Worm (Caenorhabditis elegans) whole organism, L2 larva: ENCODE results near the gene pmp-3.
A peak's percentile ranks its signal among the peaks of the same experiment; 100 is the strongest.

ENCODE experiments used
- C34F6.9 ChIP-seq: fragments of 150-350 bp; optimal IDR thresholded peaks from 2 replicates; lab custom pipeline; 2014; ENCODE audit warnings: missing biosample characterization, missing genetic modification characterization
- F13H6.1 ChIP-seq: sonication (generic microtip); optimal IDR thresholded peaks from 2 replicates; lab custom pipeline; 2016; ENCODE audit warnings: missing genetic modification characterization, missing compliant biosample characterization
- R02D3.7 ChIP-seq: fragments of 150-350 bp; optimal IDR thresholded peaks from 2 replicates; lab custom pipeline; 2014; ENCODE audit warnings: missing biosample characterization, missing genetic modification characterization
- ama-1 ChIP-seq: fragments of 150-350 bp; optimal IDR thresholded peaks from 2 replicates; lab custom pipeline; 2018; ENCODE audit warnings: inconsistent platforms
- ceh-16 ChIP-seq: fragments of 150-350 bp; optimal IDR thresholded peaks from 2 replicates; lab custom pipeline; 2014; ENCODE audit warnings: missing biosample characterization, missing genetic modification characterization
- ceh-82 ChIP-seq: fragments of 150-350 bp; optimal IDR thresholded peaks from 2 replicates; lab custom pipeline; 2014; ENCODE audit warnings: missing biosample characterization, missing genetic modification characterization
- crh-2 ChIP-seq: sonication (generic microtip); optimal IDR thresholded peaks from 2 replicates; lab custom pipeline; 2017; ENCODE audit warnings: missing biosample characterization, missing genetic modification characterization
- dmd-4 ChIP-seq: sonication (generic microtip); optimal IDR thresholded peaks from 2 replicates; lab custom pipeline; 2017; ENCODE audit warnings: missing biosample characterization, missing genetic modification characterization
- egl-27 ChIP-seq: sonication (generic microtip); optimal IDR thresholded peaks from 3 replicates; lab custom pipeline; 2017; ENCODE audit warnings: missing biosample characterization, missing genetic modification reagents, missing genetic modification characterization
- elt-1 ChIP-seq: fragments of 150-350 bp; optimal IDR thresholded peaks from 2 replicates; lab custom pipeline; 2014; ENCODE audit warnings: missing biosample characterization, missing genetic modification characterization
- elt-3 ChIP-seq: sonication (generic microtip); optimal IDR thresholded peaks from 2 replicates; lab custom pipeline; 2017; ENCODE audit warnings: missing biosample characterization, missing genetic modification characterization
- fos-1 ChIP-seq: fragments of 150-350 bp; optimal IDR thresholded peaks from 2 replicates; lab custom pipeline; 2014; ENCODE audit warnings: missing biosample characterization, missing genetic modification characterization
- gmeb-1 ChIP-seq: fragments of 150-350 bp; optimal IDR thresholded peaks from 2 replicates; lab custom pipeline; 2014; ENCODE audit warnings: missing biosample characterization, missing genetic modification characterization
- lin-11 ChIP-seq: fragments of 150-350 bp; sonication (generic microtip); optimal IDR thresholded peaks from 2 replicates; lab custom pipeline; 2014; ENCODE audit warnings: missing biosample characterization, missing genetic modification characterization, inconsistent platforms, mixed read lengths
- lin-13 ChIP-seq: fragments of 150-350 bp; optimal IDR thresholded peaks from 2 replicates; lab custom pipeline; 2014; ENCODE audit warnings: missing biosample characterization, missing genetic modification reagents, missing genetic modification characterization
- lin-39 ChIP-seq: fragments of 150-350 bp; optimal IDR thresholded peaks from 2 replicates; lab custom pipeline; 2014; ENCODE audit warnings: missing biosample characterization, missing genetic modification reagents, missing genetic modification characterization
- lsy-2 ChIP-seq, 2 experiments: fragments of 150-350 bp in 1 of 2; sonication (generic microtip) in 1 of 2; optimal IDR thresholded peaks; 2 replicates each; lab custom pipeline; 2014 to 2017; ENCODE audit warnings: missing biosample characterization in 2 of 2, missing genetic modification characterization in 2 of 2
- mab-5 ChIP-seq: fragments of 150-350 bp; optimal IDR thresholded peaks from 2 replicates; lab custom pipeline; 2014; ENCODE audit warnings: missing biosample characterization, missing genetic modification characterization
- mbf-1 ChIP-seq: sonication (generic microtip); optimal IDR thresholded peaks from 2 replicates; lab custom pipeline; 2017; ENCODE audit warnings: missing biosample characterization, missing genetic modification characterization
- nhr-10 ChIP-seq: sonication (generic microtip); optimal IDR thresholded peaks from 2 replicates; lab custom pipeline; 2017; ENCODE audit warnings: missing biosample characterization, missing genetic modification characterization
- nhr-11 ChIP-seq: fragments of 150-350 bp; optimal IDR thresholded peaks from 2 replicates; lab custom pipeline; 2014; ENCODE audit warnings: missing biosample characterization, missing genetic modification characterization
- nhr-129 ChIP-seq: fragments of 150-350 bp; optimal IDR thresholded peaks from 2 replicates; lab custom pipeline; 2014; ENCODE audit warnings: missing biosample characterization, missing genetic modification characterization
- nhr-23 ChIP-seq: fragments of 150-350 bp; optimal IDR thresholded peaks from 2 replicates; lab custom pipeline; 2014; ENCODE audit warnings: missing biosample characterization, missing genetic modification reagents, missing genetic modification characterization
- nhr-237 ChIP-seq: fragments of 150-350 bp; optimal IDR thresholded peaks from 2 replicates; lab custom pipeline; 2014; ENCODE audit warnings: missing biosample characterization, missing genetic modification characterization
- nhr-25 ChIP-seq: fragments of 150-350 bp; sonication (generic microtip); optimal IDR thresholded peaks from 3 replicates; lab custom pipeline; 2014; ENCODE audit warnings: missing biosample characterization, missing genetic modification characterization
- nhr-6 ChIP-seq: fragments of 150-350 bp; optimal IDR thresholded peaks from 2 replicates; lab custom pipeline; 2014; ENCODE audit warnings: missing biosample characterization, missing genetic modification characterization
- peb-1 ChIP-seq: fragments of 150-350 bp; optimal IDR thresholded peaks from 2 replicates; lab custom pipeline; 2014; ENCODE audit warnings: missing biosample characterization, missing genetic modification characterization
- sem-4 ChIP-seq: fragments of 150-350 bp; optimal IDR thresholded peaks from 2 replicates; lab custom pipeline; 2014; ENCODE audit warnings: missing biosample characterization, missing genetic modification reagents, missing genetic modification characterization
- skn-1 ChIP-seq: sonication (generic microtip); optimal IDR thresholded peaks from 2 replicates; lab custom pipeline; 2017; ENCODE audit warnings: missing biosample characterization, missing genetic modification characterization
- sma-3 ChIP-seq: sonication (generic microtip); optimal IDR thresholded peaks from 2 replicates; lab custom pipeline; 2016; ENCODE audit warnings: missing genetic modification reagents, missing genetic modification characterization, missing compliant biosample characterization
- sma-9 ChIP-seq, 2 experiments: fragments of 150-350 bp in 1 of 2; sonication (generic microtip) in 1 of 2; optimal IDR thresholded peaks; 2 replicates each; lab custom pipeline; 2014 to 2016; ENCODE audit warnings: missing genetic modification characterization in 2 of 2, mild to moderate bottlenecking in 1 of 2, missing biosample characterization in 1 of 2, missing compliant biosample characterization in 1 of 2, missing genetic modification reagents in 1 of 2, moderate library complexity in 1 of 2
- snpc-4 ChIP-seq: fragments of 150-350 bp; optimal IDR thresholded peaks from 2 replicates; lab custom pipeline; 2014; ENCODE audit warnings: missing biosample characterization, missing genetic modification characterization
- unc-39 ChIP-seq: fragments of 150-350 bp; optimal IDR thresholded peaks from 2 replicates; lab custom pipeline; 2014; ENCODE audit warnings: missing biosample characterization, missing genetic modification characterization
- unc-55 ChIP-seq: fragments of 150-350 bp; sonication (generic microtip); optimal IDR thresholded peaks from 3 replicates; lab custom pipeline; 2014; ENCODE audit warnings: missing biosample characterization, missing genetic modification reagents, missing genetic modification characterization
- unc-62 ChIP-seq: fragments of 150-350 bp; optimal IDR thresholded peaks from 2 replicates; lab custom pipeline; 2014; ENCODE audit warnings: missing biosample characterization, missing genetic modification reagents, missing genetic modification characterization
- ztf-11 ChIP-seq: sonication (generic microtip); optimal IDR thresholded peaks from 2 replicates; lab custom pipeline; 2017; ENCODE audit warnings: missing biosample characterization, missing genetic modification characterization

The pmp-3 gene

DNA sequence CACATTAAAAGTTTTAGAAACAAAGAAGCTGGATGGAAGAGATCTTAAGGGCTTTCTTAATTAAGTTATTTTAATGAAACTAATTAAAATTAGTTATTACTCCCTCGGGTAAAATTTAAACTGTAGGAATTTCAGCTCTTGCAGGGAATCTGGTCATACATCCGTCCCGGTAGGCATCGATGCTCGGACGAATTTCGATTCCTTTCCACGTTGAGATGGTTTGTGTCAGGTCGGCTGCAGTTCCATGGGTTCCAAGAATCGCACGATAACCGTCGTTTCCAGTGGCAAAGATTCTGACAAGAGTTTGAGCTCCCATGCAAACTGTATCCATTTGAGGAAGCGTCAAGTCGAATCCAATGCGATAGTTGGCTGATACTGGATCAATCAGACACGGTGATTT, 35.8 kb upstream of the pmp-3 start:
- TF ChIP-seq lin-13 (GFP tag; lab: Kevin White, UChicago) (no peak), unc-55 (GFP tag; lab: Kevin White, UChicago) (no peak), ceh-16 (tag; lab: Kevin White, UChicago) (no peak), nhr-11 (tag; lab: Kevin White, UChicago) (no peak), sma-9 (GFP tag; optimal IDR thresholded peaks at IDR 0.05; lab: Kevin White, UChicago) (no peak), sma-9 (tag; optimal IDR thresholded peaks at IDR 0.05; lab: Kevin White, UChicago) (no peak), nhr-25 (no peak), peb-1 (no peak), lsy-2 (tag; optimal IDR thresholded peaks at IDR 0.05; lab: Kevin White, UChicago) (no peak), C34F6.9 (tag; lab: Kevin White, UChicago) (no peak), ztf-11 (tag; lab: Kevin White, UChicago) (no peak), mab-5 (tag; lab: Kevin White, UChicago) (no peak), elt-1 (tag; lab: Kevin White, UChicago) (no peak)

DNA sequence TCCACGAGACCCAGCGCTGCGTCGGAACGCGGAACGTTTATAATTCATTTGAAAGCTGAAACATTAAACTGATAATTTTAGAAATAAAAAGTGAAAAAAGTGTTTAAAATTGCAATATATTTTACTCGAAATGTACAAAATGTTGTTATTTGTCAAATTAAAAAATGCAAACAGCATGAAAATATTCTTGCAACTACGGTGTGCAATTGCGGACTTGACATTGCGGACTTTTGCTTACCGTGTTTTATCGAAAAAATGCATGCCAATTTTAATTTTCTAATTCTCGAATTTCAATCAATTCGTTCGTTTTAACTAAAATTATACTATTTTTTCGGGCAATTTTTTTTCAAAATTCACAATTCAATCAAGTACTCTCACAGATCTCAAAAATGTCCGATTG, 34.4 kb upstream of the pmp-3 start, which contains the start of the genes R11H6.5 and ccnk-1:
TSS of gene R11H6.5 (minus strand) at position 55 of the 400 bp plus-strand sequence.
TSS of gene ccnk-1 (plus strand) at position 381 of the 400 bp plus-strand sequence.
- TF ChIP-seq lin-13 (GFP tag; lab: Kevin White, UChicago) (peak; percentile 32), nhr-6 (tag; lab: Kevin White, UChicago) (no peak), unc-55 (GFP tag; lab: Kevin White, UChicago) (peak; percentile 84), C34F6.9 (tag; lab: Kevin White, UChicago) (peak; percentile 65), egl-27 (tag; lab: Kevin White, UChicago) (no peak), fos-1 (tag; lab: Kevin White, UChicago) (peak; percentile 19), crh-2 (tag; lab: Kevin White, UChicago) (peak; percentile 19), nhr-129 (tag; lab: Kevin White, UChicago) (peak; percentile 48), ztf-11 (tag; lab: Kevin White, UChicago) (no peak), nhr-23 (tag; lab: Kevin White, UChicago) (no peak), sem-4 (tag; lab: Kevin White, UChicago) (peak; percentile 5), ama-1 (lab: Kevin White, UChicago) (no peak), lsy-2 (tag; optimal IDR thresholded peaks at IDR 0.05; lab: Kevin White, UChicago) (peak; percentile 92 to 99)
- TF ChIP-seq, all 48 proteins: peak for 8

DNA sequence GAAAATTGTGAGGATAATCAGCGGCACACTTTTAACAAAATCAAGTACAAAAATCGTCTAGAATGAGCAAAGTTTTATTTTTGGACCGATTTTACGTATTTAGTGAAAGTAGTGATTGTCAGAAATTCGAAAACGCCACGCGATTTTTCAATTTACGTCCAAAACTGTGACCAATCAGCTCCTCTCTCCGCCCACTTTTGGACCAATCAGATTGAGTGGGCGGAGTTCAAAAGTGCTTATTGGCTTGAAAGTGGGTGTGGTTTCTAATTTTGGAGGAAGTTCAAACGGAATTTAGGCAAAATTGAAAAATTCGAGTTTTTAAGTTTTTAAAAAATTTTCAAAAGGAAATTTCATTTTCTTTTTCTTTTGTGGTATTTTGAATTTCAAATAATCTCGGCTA, 32.1 kb upstream of the pmp-3 start:
- TF ChIP-seq skn-1 (tag; lab: Kevin White, UChicago) = no peak
- TF ChIP-seq elt-3 (tag; lab: Kevin White, UChicago) = no peak
- TF ChIP-seq fos-1 (tag; lab: Kevin White, UChicago) = no peak
- TF ChIP-seq ama-1 (lab: Kevin White, UChicago) = no peak

DNA sequence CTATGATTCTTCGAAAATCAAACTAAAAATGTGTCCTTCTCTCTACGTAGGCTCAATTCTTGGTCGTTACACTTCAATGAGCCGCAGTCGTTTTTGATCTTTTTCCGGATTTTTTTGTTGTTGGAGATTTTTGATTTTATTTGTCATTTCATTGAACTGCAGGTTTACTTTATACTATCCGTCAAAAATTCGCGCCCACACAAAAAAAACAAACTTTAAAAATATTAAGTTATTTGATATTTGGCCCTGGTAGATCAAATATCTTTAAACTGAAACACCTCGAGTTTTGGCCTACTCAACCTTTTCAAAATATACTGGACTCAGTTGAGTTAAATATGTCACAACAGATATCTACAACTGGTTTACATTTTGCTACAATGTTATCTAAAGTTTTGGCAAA, 30.9 kb upstream of the pmp-3 start:
- TF ChIP-seq F13H6.1 (tag; lab: Kevin White, UChicago) (no peak), sma-9 (GFP tag; optimal IDR thresholded peaks at IDR 0.05; lab: Kevin White, UChicago) (no peak), sma-9 (tag; optimal IDR thresholded peaks at IDR 0.05; lab: Kevin White, UChicago) (no peak), unc-62 (GFP tag; lab: Kevin White, UChicago) (no peak), fos-1 (tag; lab: Kevin White, UChicago) (no peak), ceh-82 (tag; lab: Kevin White, UChicago) (no peak), sma-3 (GFP tag; lab: Kevin White, UChicago) (no peak), lin-11 (tag; lab: Kevin White, UChicago) (no peak), unc-39 (tag; lab: Kevin White, UChicago) (no peak), nhr-237 (tag; lab: Kevin White, UChicago) (no peak), nhr-11 (tag; lab: Kevin White, UChicago) (no peak), dmd-4 (tag; lab: Kevin White, UChicago) (no peak), nhr-6 (tag; lab: Kevin White, UChicago) (no peak)

DNA sequence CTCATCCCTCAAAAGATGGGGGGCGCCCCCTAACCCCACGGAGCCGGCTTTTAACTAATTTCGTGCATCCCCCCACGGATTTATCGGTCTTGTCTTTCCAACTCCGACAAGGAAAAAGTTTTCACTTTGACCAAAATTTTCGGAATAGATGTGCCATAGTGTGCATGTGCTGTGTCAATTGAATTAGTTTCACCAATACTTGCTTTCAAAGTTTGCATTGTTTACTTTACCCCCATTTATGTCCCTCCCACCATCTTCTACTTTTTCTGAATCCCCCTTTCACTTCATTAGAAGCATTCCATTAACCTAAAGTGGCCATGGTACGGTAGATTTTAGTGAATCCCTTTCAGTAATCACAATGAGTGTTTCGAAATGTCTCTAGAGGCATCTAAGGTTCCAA, 28.8 kb upstream of the pmp-3 start:
- TF ChIP-seq fos-1 (tag; lab: Kevin White, UChicago) (no peak), nhr-10 (no peak), elt-1 (tag; lab: Kevin White, UChicago) (no peak), snpc-4 (tag; lab: Kevin White, UChicago) (no peak), nhr-129 (tag; lab: Kevin White, UChicago) (no peak), peb-1 (no peak), unc-39 (tag; lab: Kevin White, UChicago) (no peak), R02D3.7 (no peak), gmeb-1 (tag; lab: Kevin White, UChicago) (no peak), mbf-1 (no peak), lin-39 (tag; lab: Kevin White, UChicago) (no peak)
